Fruit fly (Drosophila melanogaster): ENCODE measurements around the gene RpS29.
A peak's percentile ranks its signal among the peaks of the same experiment; 100 is the strongest.

DNA sequence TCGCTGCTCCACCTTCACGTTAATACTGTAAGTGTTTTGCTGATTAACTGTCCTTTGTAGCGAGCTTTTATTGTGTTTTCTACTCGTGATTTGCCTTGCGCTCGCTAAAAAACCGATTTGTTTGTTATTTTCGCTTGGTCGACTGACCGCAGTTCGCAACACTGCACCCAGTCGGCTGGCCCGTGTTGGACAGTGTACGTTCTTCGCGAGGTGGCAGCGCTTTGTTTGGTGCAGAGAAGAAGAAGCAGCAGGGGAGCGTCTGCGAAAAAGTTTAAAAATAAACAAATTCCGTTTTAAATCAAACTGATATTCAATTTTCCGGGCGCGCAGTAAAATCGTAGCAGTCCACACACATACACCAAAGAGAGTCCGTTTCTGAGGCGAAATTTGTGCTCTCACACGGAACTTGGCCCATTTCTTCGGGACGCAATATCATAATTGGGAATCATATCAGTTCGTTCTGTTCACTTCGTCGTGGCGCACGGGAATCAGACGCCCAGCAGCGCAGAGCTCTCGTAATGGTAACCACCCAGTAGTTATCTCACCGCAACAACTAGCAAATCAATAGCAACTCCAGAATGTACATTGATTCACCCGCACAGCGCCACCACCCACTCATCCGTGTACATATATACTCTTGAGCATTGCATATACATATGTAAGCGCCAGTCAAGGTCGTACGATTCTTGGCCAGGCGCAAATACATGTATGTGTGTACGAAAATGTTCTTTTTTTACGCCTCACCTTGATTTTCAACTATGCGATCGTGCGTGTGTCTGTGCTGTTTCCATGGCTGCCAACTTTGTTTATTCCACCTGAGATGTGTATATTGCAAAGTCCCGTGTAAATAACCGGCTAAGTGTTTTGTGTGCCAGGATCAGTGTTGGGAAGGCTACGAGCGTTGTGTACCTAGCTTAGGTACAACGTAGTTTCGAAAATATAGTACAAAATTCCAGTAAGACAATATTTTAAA is 9.9 kb upstream of the RpS29 start, which contains the start of gene Naa80:
- TF ChIP-seq CG34367 (tag; optimal IDR thresholded peaks at IDR 0.05), result peak; percentile 57
- TF ChIP-seq CG9948 (tag; optimal IDR thresholded peaks at IDR 0.05), result no peak
